Fruit fly (Drosophila melanogaster): ENCODE data around the gene CG7888.

CG7888 gene

dm6 chr3L:11062441-11062840, 8.6 kb downstream of the CG7888 start, which contains the start of gene CG32069:
TSS of gene CG32069 (minus strand) at chr3L:11062614.
- TF ChIP-seq CrebA (GFP tag; optimal IDR thresholded peaks at IDR 0.05; ENCODE audit: borderline replicate concordance), result no peak

DNA sequence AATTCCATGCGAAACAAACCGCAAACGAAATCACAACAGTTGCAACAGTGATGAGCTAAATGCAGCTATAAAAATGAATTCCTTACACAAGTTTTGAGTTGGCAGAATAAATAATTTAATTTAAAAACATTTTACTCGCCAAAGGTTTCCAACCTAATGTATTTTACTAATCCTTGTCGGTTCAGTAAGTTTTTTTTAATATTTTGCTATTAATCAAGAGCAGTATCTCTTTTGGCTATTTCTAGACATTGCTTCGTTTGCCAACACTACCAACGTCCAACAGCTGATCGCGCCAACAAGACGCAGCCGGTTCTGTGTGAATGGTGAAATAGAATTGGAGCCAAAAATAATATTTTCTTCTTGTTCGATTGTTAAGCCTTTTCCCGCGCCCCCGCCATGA, 10.9 kb downstream of the CG7888 start, which contains the start of the genes CG32075, CG45101 and SuUR:
CG32075 (minus strand) TSS at position 253 of the 400 bp plus-strand sequence.
CG45101 (plus strand) TSS at position 303 of the 400 bp plus-strand sequence.
SuUR (plus strand) TSS at position 303 of the 400 bp plus-strand sequence.
- no peak for TF ChIP-seq dl (GFP tag; optimal IDR thresholded peaks at IDR 0.05; ENCODE audit: insufficient read depth in 1 of 2, partially characterized antibody in 2 of 2)
- no peak for TF ChIP-seq brk (GFP tag; optimal IDR thresholded peaks at IDR 0.05)
- TF ChIP-seq Dif (GFP tag; optimal IDR thresholded peaks at IDR 0.05; ENCODE audit: partially characterized antibody), result no peak
- TF ChIP-seq fru (GFP tag; optimal IDR thresholded peaks at IDR 0.05), result peak; percentile 85
- TF ChIP-seq usp (GFP tag; optimal IDR thresholded peaks at IDR 0.05), result no peak
- TF ChIP-seq HLH106 (tag; optimal IDR thresholded peaks at IDR 0.05), result peak; percentile 89
- no peak for TF ChIP-seq Hr78 (GFP tag; optimal IDR thresholded peaks at IDR 0.05)
- TF ChIP-seq GATAd (GFP tag; optimal IDR thresholded peaks at IDR 0.05), result peak; percentile 74
- TF ChIP-seq jim (GFP tag; optimal IDR thresholded peaks at IDR 0.05), result no peak
- TF ChIP-seq ey (GFP tag; optimal IDR thresholded peaks at IDR 0.05), result peak; percentile 90
- TF ChIP-seq woc (GFP tag; optimal IDR thresholded peaks at IDR 0.05), result peak; percentile 94
- no peak for TF ChIP-seq Dfd (GFP tag; optimal IDR thresholded peaks at IDR 0.05)
- peak; percentile 92 for TF ChIP-seq rgr (GFP tag; optimal IDR thresholded peaks at IDR 0.05)
- TF ChIP-seq Mio (GFP tag; optimal IDR thresholded peaks at IDR 0.05), result no peak
- no peak for TF ChIP-seq lola (GFP tag; optimal IDR thresholded peaks at IDR 0.05)
- TF ChIP-seq dsf (GFP tag; optimal IDR thresholded peaks at IDR 0.05; ENCODE audit: borderline replicate concordance), result peak; percentile 87
- TF ChIP-seq pan (optimal IDR thresholded peaks at IDR 0.05), result no peak
- no peak for TF ChIP-seq sage (GFP tag; optimal IDR thresholded peaks at IDR 0.05)
- TF ChIP-seq dmrt93B (GFP tag; optimal IDR thresholded peaks at IDR 0.05), result no peak
- peak; percentile 88 for TF ChIP-seq Jra (GFP tag; optimal IDR thresholded peaks at IDR 0.05)
- TF ChIP-seq foxo (GFP tag; optimal IDR thresholded peaks at IDR 0.05), result peak; percentile 43 to 90
- peak; percentile 78 for TF ChIP-seq Sp1 (GFP tag; optimal IDR thresholded peaks at IDR 0.05)
- TF ChIP-seq Vsx2 (GFP tag; optimal IDR thresholded peaks at IDR 0.05; ENCODE audit: partially characterized antibody), result no peak
- TF ChIP-seq br (GFP tag; optimal IDR thresholded peaks at IDR 0.05), result peak; percentile 85
- TF ChIP-seq Myc (optimal IDR thresholded peaks at IDR 0.05), result peak; percentile 98
- TF ChIP-seq CG32264 (GFP tag; optimal IDR thresholded peaks at IDR 0.05), result peak; percentile 41
- TF ChIP-seq Hr83 (GFP tag; optimal IDR thresholded peaks at IDR 0.05; ENCODE audit: poor library complexity, severe bottlenecking), result peak; percentile 65
- peak; percentile 87 for TF ChIP-seq OdsH (GFP tag; optimal IDR thresholded peaks at IDR 0.05)
- no peak for TF ChIP-seq Rel (GFP tag; optimal IDR thresholded peaks at IDR 0.05)
- peak; percentile 46 for TF ChIP-seq Rel (tag; optimal IDR thresholded peaks at IDR 0.05)
- peak; percentile 90 for TF ChIP-seq sv (GFP tag; optimal IDR thresholded peaks at IDR 0.05)
- peak; percentile 80 for TF ChIP-seq psq (GFP tag; optimal IDR thresholded peaks at IDR 0.05)
- TF ChIP-seq Hnf4 (GFP tag; optimal IDR thresholded peaks at IDR 0.05), result peak; percentile 93
- no peak for TF ChIP-seq N (GFP tag; optimal IDR thresholded peaks at IDR 0.05)
- peak; percentile 85 for TF ChIP-seq CG9705 (GFP tag; optimal IDR thresholded peaks at IDR 0.05)
- TF ChIP-seq CrebA (GFP tag; optimal IDR thresholded peaks at IDR 0.05; ENCODE audit: borderline replicate concordance), result no peak
- TF ChIP-seq tai (GFP tag; optimal IDR thresholded peaks at IDR 0.05), result no peak
- no peak for TF ChIP-seq Abd-B (GFP tag; optimal IDR thresholded peaks at IDR 0.05)
- TF ChIP-seq h (GFP tag; optimal IDR thresholded peaks at IDR 0.05), result peak; percentile 92

dm6 chr3L:11065850-11066249, 12.0 kb downstream of the CG7888 start:
- TF ChIP-seq Hr78 (GFP tag; optimal IDR thresholded peaks at IDR 0.05) (no peak), Mio (GFP tag; optimal IDR thresholded peaks at IDR 0.05) (no peak), jim (GFP tag; optimal IDR thresholded peaks at IDR 0.05) (no peak), Jra (GFP tag; optimal IDR thresholded peaks at IDR 0.05) (no peak), Abd-B (GFP tag; optimal IDR thresholded peaks at IDR 0.05) (no peak), Rel (GFP tag; optimal IDR thresholded peaks at IDR 0.05) (no peak), Rel (tag; optimal IDR thresholded peaks at IDR 0.05) (peak; percentile 34), Dif (GFP tag; optimal IDR thresholded peaks at IDR 0.05; ENCODE audit: partially characterized antibody) (no peak)

Data from whole organism, wandering third instar larva.